Worm (Caenorhabditis elegans): ENCODE results near the gene R09E10.5.

R09E10.5 gene

DNA sequence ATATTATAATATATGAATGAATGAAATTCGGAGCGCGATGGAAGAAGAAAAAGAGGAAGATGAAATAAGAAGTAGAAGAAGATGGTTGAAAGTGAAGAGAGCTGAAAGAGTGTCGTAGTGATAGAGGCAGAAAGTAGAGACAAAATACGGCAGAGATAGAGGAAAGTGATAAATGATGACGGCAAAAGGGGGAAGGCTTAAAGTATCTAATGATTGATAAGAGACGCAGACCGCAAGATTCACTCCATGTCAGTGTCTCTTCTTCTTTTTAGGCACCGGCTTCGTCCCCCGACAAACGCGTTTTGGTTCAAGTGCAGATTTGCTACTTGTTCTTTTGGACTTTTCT, 40.2 kb upstream of the R09E10.5 start (continued):
- peak; percentile 88 for TF ChIP-seq dve-1 (tag; optimal IDR thresholded peaks at IDR 0.05; ENCODE audit: insufficient read depth)
- TF ChIP-seq nhr-28 (tag; optimal IDR thresholded peaks at IDR 0.05): peak; percentile 96
- TF ChIP-seq mes-2 (tag; optimal IDR thresholded peaks at IDR 0.05; ENCODE audit: poor library complexity, severe bottlenecking): peak; percentile 32
- TF ChIP-seq ces-1 (GFP tag; optimal IDR thresholded peaks at IDR 0.05): no peak
- TF ChIP-seq nhr-48 (tag; optimal IDR thresholded peaks at IDR 0.05): peak; percentile 47
- no peak for TF ChIP-seq daf-16 (GFP tag; optimal IDR thresholded peaks at IDR 0.05)
- peak; percentile 52 for TF ChIP-seq daf-16 (tag; optimal IDR thresholded peaks at IDR 0.05)
- no peak for TF ChIP-seq dmd-8 (GFP tag; IDR thresholded peaks at IDR 0.05)
- TF ChIP-seq lin-13 (GFP tag; optimal IDR thresholded peaks at IDR 0.05): peak; percentile 32

DNA sequence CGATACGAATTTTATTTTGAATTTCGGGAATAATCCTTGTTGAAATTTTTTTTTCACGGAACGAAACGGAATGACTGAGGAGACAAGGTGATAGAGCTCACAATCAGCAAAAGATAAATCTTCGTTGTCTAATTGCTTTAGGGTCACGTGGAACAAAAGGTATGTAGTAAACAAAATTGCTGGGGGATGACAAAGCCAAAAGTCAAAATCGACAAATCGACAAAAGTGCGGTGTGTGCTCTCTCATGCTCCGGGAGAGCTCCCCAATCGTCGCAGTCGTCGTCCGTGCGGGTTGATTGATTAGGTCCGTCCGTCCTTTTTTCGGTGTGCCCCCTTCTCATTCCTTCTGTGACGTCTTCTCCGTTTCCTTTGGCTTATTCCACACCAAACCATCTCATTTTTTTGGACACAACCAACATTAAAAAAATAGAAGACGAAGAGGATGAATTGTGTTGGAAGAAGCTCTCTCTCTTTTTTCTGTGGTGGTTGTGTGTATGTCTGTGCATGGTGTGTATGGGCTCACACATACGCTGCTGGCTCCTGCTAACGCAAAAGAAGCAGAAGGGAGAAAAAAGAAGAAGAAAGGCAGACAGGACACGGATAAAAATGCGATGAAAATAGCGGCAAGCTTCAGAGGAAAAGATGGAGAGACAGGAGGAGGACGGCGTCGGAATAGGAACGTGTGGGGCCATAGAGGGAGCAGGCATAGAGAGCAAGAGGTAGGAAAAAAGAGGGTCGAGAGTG, 39.7 kb upstream of the R09E10.5 start:
- TF ChIP-seq aha-1 (tag) (peak; percentile 99), set-16 (GFP tag; IDR thresholded peaks at IDR 0.05) (peak; percentile 48), madf-9 (GFP tag; conservative IDR thresholded peaks at IDR 0.05) (no peak), ceh-20 (GFP tag; IDR thresholded peaks at IDR 0.05) (0 out of 2 replicates have a peak, but pooled peaks have one; percentile 53), fkh-10 (GFP tag; optimal IDR thresholded peaks at IDR 0.05) (peak; percentile 35), hif-1 (tag; optimal IDR thresholded peaks at IDR 0.05) (no peak), ctbp-1 (GFP tag; IDR thresholded peaks at IDR 0.05) (peak; percentile 62; the same call in 1 of the 2 replicates), egl-43 (GFP tag; IDR thresholded peaks at IDR 0.05) (0 out of 2 replicates have a peak, but pooled peaks have one; percentile 17), F10B5.3 (tag; optimal IDR thresholded peaks at IDR 0.05) (peak; percentile 1), F37D6.2 (tag; optimal IDR thresholded peaks at IDR 0.05) (peak; percentile 1), pha-4 (GFP tag; IDR thresholded peaks at IDR 0.05) (peak; percentile 7; the same call in 1 of the 2 replicates), pha-4 (tag; optimal IDR thresholded peaks at IDR 0.05) (no peak), rbr-2 (tag; optimal IDR thresholded peaks at IDR 0.05) (peak; percentile 55), ztf-11 (tag; optimal IDR thresholded peaks at IDR 0.05) (no peak), ceh-32 (tag; optimal IDR thresholded peaks at IDR 0.05; ENCODE audit: poor library complexity) (peak; percentile 1), hlh-30 (tag; optimal IDR thresholded peaks at IDR 0.05; ENCODE audit: insufficient read depth) (peak; percentile 33), hmg-1.1 (GFP tag; IDR thresholded peaks at IDR 0.05) (peak; percentile 36; the same call in 1 of the 2 replicates), T20F7.1 (GFP tag; optimal IDR thresholded peaks at IDR 0.05) (no peak), unc-62 (GFP tag; optimal IDR thresholded peaks at IDR 0.05 in 1 of 2) (peak in 1 of 2 experiments; percentile 73), unc-62 (tag; optimal IDR thresholded peaks at IDR 0.05) (no peak), nhr-11 (tag; optimal IDR thresholded peaks at IDR 0.05) (no peak)

DNA sequence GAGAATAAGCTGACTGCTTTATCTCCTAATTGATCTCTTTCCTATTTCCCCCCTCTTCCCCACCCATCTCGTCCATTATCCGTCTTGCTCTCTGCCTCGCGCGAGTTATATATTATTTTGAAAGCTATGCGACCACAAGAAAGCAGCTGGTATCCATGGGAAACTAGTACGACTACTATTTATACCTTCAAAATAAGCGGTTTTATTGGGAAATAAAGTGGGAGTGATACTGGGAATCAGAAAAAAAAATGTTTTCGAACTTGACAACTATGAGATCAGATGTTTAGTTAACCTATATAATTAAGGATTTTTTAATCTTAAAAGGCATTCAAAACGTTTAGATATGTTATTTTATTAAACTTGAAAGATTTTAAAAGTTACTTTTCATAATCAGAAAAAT, 37.6 kb upstream of the R09E10.5 start:
- TF ChIP-seq rbr-2 (tag; optimal IDR thresholded peaks at IDR 0.05): no peak
- no peak for TF ChIP-seq ceh-28 (tag; optimal IDR thresholded peaks at IDR 0.05)
- no peak for TF ChIP-seq spr-1 (tag; optimal IDR thresholded peaks at IDR 0.05)
- TF ChIP-seq lin-1 (GFP tag; IDR thresholded peaks at IDR 0.05): no peak
- TF ChIP-seq nhr-11 (tag; optimal IDR thresholded peaks at IDR 0.05): peak; percentile 9
- TF ChIP-seq vab-7 (GFP tag; IDR thresholded peaks at IDR 0.05): no peak

DNA sequence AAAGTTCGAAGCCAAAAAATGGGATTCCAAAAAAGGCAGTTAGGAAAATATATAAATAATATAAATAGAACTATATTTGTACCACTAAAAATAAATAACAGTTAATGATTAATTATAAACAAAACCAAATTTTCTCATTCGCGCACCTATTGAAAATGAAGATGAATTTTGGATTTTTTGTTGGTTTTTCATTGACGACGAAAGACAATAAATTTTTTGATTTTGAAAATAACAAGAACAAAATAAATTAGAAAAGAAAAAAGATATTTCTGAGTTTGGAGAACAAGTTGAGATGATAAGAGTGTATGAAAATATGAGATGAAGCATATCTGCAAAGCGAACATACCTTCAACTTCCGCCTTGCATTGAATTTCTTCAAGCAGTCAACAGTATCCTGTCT, 35.2 kb upstream of the R09E10.5 start:
- TF ChIP-seq aha-1 (tag) (peak; percentile 92), mdl-1 (tag; optimal IDR thresholded peaks at IDR 0.05) (no peak)
